Worm (Caenorhabditis elegans) whole organism, L4/young adult: Measurements from ENCODE around the gene idpc-6.

Experiments used
- W03F9.2 ChIP-seq: fragments of 150-350 bp; optimal IDR thresholded peaks from 2 replicates; lab custom pipeline; 2014; ENCODE audit warnings: missing biosample characterization, missing genetic modification characterization
- him-1 ChIP-seq: sonication (generic microtip); optimal IDR thresholded peaks from 2 replicates; lab custom pipeline; 2016; ENCODE audit warnings: missing genotype, missing genetic modification reagents, missing genetic modification characterization, missing compliant biosample characterization

- TF ChIP-seq him-1 (tag; lab: Kevin White, UChicago): no peak
- TF ChIP-seq W03F9.2 (tag; lab: Kevin White, UChicago): no peak
Observed at ce11 chrV:9651294-9651693, 31.3 kb downstream of the idpc-6 start, which contains the start of gene T06E4.21.
